Fruit fly (Drosophila melanogaster) whole organism, prepupa: ENCODE data around the gene Sry-alpha.

Source experiments
- CG11762 ChIP-seq: fragments of 200-800 bp; sonication (Bioruptor generic); optimal IDR thresholded peaks from 3 replicates; lab custom pipeline; 2016; ENCODE audit warnings: missing biosample characterization, missing genetic modification characterization; ENCODE audit not compliant: insufficient read depth
- CG1621 ChIP-seq: fragments of 200-800 bp; sonication (Bioruptor generic); optimal IDR thresholded peaks from 3 replicates; lab custom pipeline; 2018; ENCODE audit warnings: missing biosample characterization, mild to moderate bottlenecking, missing genetic modification characterization
- CG3919 ChIP-seq: fragments of 200-800 bp; sonication (Bioruptor generic); optimal IDR thresholded peaks from 3 replicates; lab custom pipeline; 2016; ENCODE audit warnings: missing biosample characterization, missing genetic modification characterization
- CG7368 ChIP-seq: fragments of 200-800 bp; sonication (Bioruptor generic); optimal IDR thresholded peaks from 3 replicates; lab custom pipeline; 2016; ENCODE audit warnings: missing biosample characterization, missing genetic modification characterization
- Lpt ChIP-seq: fragments of 200-800 bp; sonication (Bioruptor generic); optimal IDR thresholded peaks from 3 replicates; lab custom pipeline; 2016; ENCODE audit warnings: missing biosample characterization, missing genetic modification characterization
- eg ChIP-seq: fragments of 200-800 bp; sonication (Bioruptor generic); IDR thresholded peaks from 3 replicates; pipeline ENCODE4 v1.3.6; 2022; ENCODE audit warnings: missing biosample characterization, missing genetic modification characterization
- fd59A ChIP-seq: fragments of 200-800 bp; sonication (Bioruptor generic); optimal IDR thresholded peaks from 2 replicates; lab custom pipeline; 2017; ENCODE audit warnings: missing biosample characterization, mild to moderate bottlenecking, missing genetic modification characterization, missing genetic modification reagents
- topi ChIP-seq: fragments of 200-800 bp; sonication (Bioruptor generic); optimal IDR thresholded peaks from 3 replicates; lab custom pipeline; 2016; ENCODE audit warnings: missing biosample characterization, missing genetic modification characterization

- TF ChIP-seq CG7368 (GFP tag; lab: Kevin White, UChicago) (peak; percentile 92), Lpt (peak; percentile 83), eg (GFP tag; lab: Robert Waterston, UW) (peak; percentile 93), fd59A (GFP tag; lab: Kevin White, UChicago) (peak; percentile 78), CG3919 (GFP tag; lab: Kevin White, UChicago) (peak; percentile 94), CG1621 (tag; lab: Kevin White, UChicago) (peak; percentile 78), topi (peak; percentile 95), CG11762 (GFP tag; lab: Kevin White, UChicago) (peak; percentile 88)
Measured at dm6 chr3R:30046029-30047001, 6.8 kb downstream of the Sry-alpha start, which contains the start of the genes RpL32 and CG7943.
